Worm (Caenorhabditis elegans) whole organism, L4 larva: ENCODE data around the gene Y67H2A.7.
A peak's percentile ranks its signal among the peaks of the same experiment; 100 is the strongest.

ENCODE experiments used
- F37D6.2 ChIP-seq: sonication (generic microtip); optimal IDR thresholded peaks from 2 replicates; lab custom pipeline; 2016; ENCODE audit warnings: mild to moderate bottlenecking, missing genetic modification characterization, missing compliant biosample characterization
- F44E2.7 ChIP-seq: fragments of 200-800 bp; sonication (Bioruptor generic); IDR thresholded peaks from 2 replicates; pipeline ENCODE4 v2.1.2; 2022; ENCODE audit warnings: missing genetic modification characterization, missing compliant biosample characterization
- F49E8.2 ChIP-seq: sonication (generic microtip); optimal IDR thresholded peaks from 2 replicates; lab custom pipeline; 2016; ENCODE audit warnings: missing compliant biosample characterization, mild to moderate bottlenecking, missing genetic modification characterization, borderline replicate concordance
- Y5F2A.4 ChIP-seq: fragments of 200-800 bp; sonication (Bioruptor generic); optimal IDR thresholded peaks from 2 replicates; lab custom pipeline; 2018; ENCODE audit warnings: mild to moderate bottlenecking, missing genetic modification characterization, missing compliant biosample characterization
- Y75B8A.6 ChIP-seq: fragments of 200-800 bp; sonication (Bioruptor generic); IDR thresholded peaks from 2 replicates; pipeline ENCODE4 v1.3.6; 2022; ENCODE audit warnings: missing genetic modification reagents, missing genetic modification characterization, missing compliant biosample characterization
- ZK337.2 ChIP-seq: fragments of 200-800 bp; sonication (Bioruptor generic); IDR thresholded peaks from 2 replicates; pipeline ENCODE4 v1.3.6; 2022; ENCODE audit warnings: missing genetic modification reagents, missing genetic modification characterization, missing compliant biosample characterization
- aha-1 ChIP-seq: fragments of 150-350 bp; peaks from one replicate; lab custom pipeline; 2014; ENCODE audit warnings: missing biosample characterization, missing genetic modification characterization
- aly-2 ChIP-seq: sonication (generic microtip); optimal IDR thresholded peaks from 2 replicates; lab custom pipeline; 2018; ENCODE audit warnings: missing biosample characterization, missing genetic modification characterization
- ama-1 ChIP-seq: fragments of 150-350 bp; optimal IDR thresholded peaks from 2 replicates; lab custom pipeline; 2014; ENCODE audit warnings: inconsistent platforms, mixed read lengths
- arid-1 ChIP-seq: fragments of 200-800 bp; sonication (Bioruptor generic); conservative IDR thresholded peaks from 2 replicates; pipeline ENCODE4 v1.3.6; 2022; ENCODE audit warnings: missing genetic modification reagents, missing genetic modification characterization, missing compliant biosample characterization
- ceh-44 ChIP-seq: fragments of 200-800 bp; sonication (Bioruptor generic); IDR thresholded peaks from 2 replicates; pipeline ENCODE4 v1.3.6; 2022; ENCODE audit warnings: missing genetic modification reagents, missing genetic modification characterization, missing compliant biosample characterization
- daf-12 ChIP-seq: fragments of 150-350 bp; optimal IDR thresholded peaks from 2 replicates; lab custom pipeline; 2014; ENCODE audit warnings: missing biosample characterization, missing genetic modification reagents, missing genetic modification characterization
- daf-19 ChIP-seq: fragments of 200-800 bp; sonication (Bioruptor generic); conservative IDR thresholded peaks from 2 replicates; pipeline ENCODE4 v1.3.6; 2022; ENCODE audit warnings: missing genetic modification characterization, missing compliant biosample characterization
- dmd-6 ChIP-seq: fragments of 200-800 bp; sonication (Bioruptor generic); IDR thresholded peaks from 2 replicates; pipeline ENCODE4 v1.3.6; 2022; ENCODE audit warnings: missing genetic modification reagents, missing genetic modification characterization, missing compliant biosample characterization
- dmd-8 ChIP-seq: fragments of 200-800 bp; sonication (Bioruptor generic); IDR thresholded peaks from 2 replicates; pipeline ENCODE4 v1.3.6; 2022; ENCODE audit warnings: missing genetic modification characterization, missing compliant biosample characterization
- duxl-1 ChIP-seq: sonication (generic microtip); optimal IDR thresholded peaks from 2 replicates; lab custom pipeline; 2016; ENCODE audit warnings: mild to moderate bottlenecking, missing genetic modification characterization, moderate library complexity, missing compliant biosample characterization; ENCODE audit not compliant: poor library complexity
- fos-1 ChIP-seq: fragments of 150-350 bp; optimal IDR thresholded peaks from 2 replicates; lab custom pipeline; 2014; ENCODE audit warnings: missing biosample characterization, missing genetic modification characterization
- gei-8 ChIP-seq: fragments of 200-800 bp; sonication (Bioruptor generic); optimal IDR thresholded peaks from 2 replicates; lab custom pipeline; 2018; ENCODE audit warnings: mild to moderate bottlenecking, missing genetic modification characterization, missing compliant biosample characterization
- hlh-11 ChIP-seq: fragments of 200-800 bp; sonication (Bioruptor generic); optimal IDR thresholded peaks from 2 replicates; lab custom pipeline; 2018; ENCODE audit warnings: mild to moderate bottlenecking, missing genetic modification characterization, missing compliant biosample characterization
- hlh-30 ChIP-seq: sonication (generic microtip); optimal IDR thresholded peaks from 2 replicates; lab custom pipeline; 2017; ENCODE audit warnings: antibody characterized with exemption, mild to moderate bottlenecking, missing genetic modification characterization, missing compliant biosample characterization; ENCODE audit not compliant: insufficient read depth
- jun-1 ChIP-seq: fragments of 150-350 bp; optimal IDR thresholded peaks from 2 replicates; lab custom pipeline; 2014; ENCODE audit warnings: missing biosample characterization, missing genetic modification reagents, missing genetic modification characterization
- lim-7 ChIP-seq: fragments of 200-800 bp; sonication (Bioruptor generic); IDR thresholded peaks from 2 replicates; pipeline ENCODE4 v1.3.6; 2022; ENCODE audit warnings: missing genetic modification characterization, missing compliant biosample characterization
- lin-15B ChIP-seq: fragments of 150-350 bp; sonication (generic microtip); optimal IDR thresholded peaks from 3 replicates; lab custom pipeline; 2014; ENCODE audit warnings: missing biosample characterization, missing genetic modification characterization
- lin-29 ChIP-seq: fragments of 200-800 bp; sonication (Bioruptor generic); IDR thresholded peaks from 2 replicates; pipeline ENCODE4 v1.3.6; 2022; ENCODE audit warnings: missing genetic modification reagents, missing genetic modification characterization, missing compliant biosample characterization
- madf-5 ChIP-seq, 2 experiments: fragments of 200-800 bp; sonication (Bioruptor generic); IDR thresholded peaks; 2 replicates each; pipeline ENCODE4 v1.3.6; 2022; ENCODE audit warnings: missing compliant biosample characterization in 2 of 2, missing genetic modification characterization in 2 of 2
- mdl-1 ChIP-seq, 2 experiments: fragments of 150-350 bp in 1 of 2; sonication (generic microtip) in 1 of 2; optimal IDR thresholded peaks; 2 replicates each; lab custom pipeline; 2014 to 2017; ENCODE audit warnings: missing biosample characterization in 2 of 2, missing genetic modification characterization in 2 of 2
- mep-1 ChIP-seq: fragments of 150-350 bp; sonication (generic microtip); optimal IDR thresholded peaks from 3 replicates; lab custom pipeline; 2014; ENCODE audit warnings: missing biosample characterization, missing genetic modification characterization
- mxl-3 ChIP-seq: fragments of 200-800 bp; sonication (Bioruptor generic); optimal IDR thresholded peaks from 2 replicates; lab custom pipeline; 2018; ENCODE audit warnings: mild to moderate bottlenecking, missing genetic modification characterization, missing compliant biosample characterization
- nhr-102 ChIP-seq: sonication (generic microtip); optimal IDR thresholded peaks from 2 replicates; lab custom pipeline; 2016; ENCODE audit warnings: mild to moderate bottlenecking, missing genetic modification characterization, moderate library complexity, missing compliant biosample characterization
- nhr-11 ChIP-seq: fragments of 150-350 bp; optimal IDR thresholded peaks from 2 replicates; lab custom pipeline; 2014; ENCODE audit warnings: missing biosample characterization, missing genetic modification characterization
- nhr-111 ChIP-seq: fragments of 200-800 bp; sonication (Bioruptor generic); optimal IDR thresholded peaks from 2 replicates; lab custom pipeline; 2018; ENCODE audit warnings: mild to moderate bottlenecking, missing genetic modification characterization, missing compliant biosample characterization
- nhr-25 ChIP-seq: sonication (generic microtip); optimal IDR thresholded peaks from 2 replicates; lab custom pipeline; 2017; ENCODE audit warnings: missing genetic modification characterization, mild to moderate bottlenecking, missing compliant biosample characterization, antibody characterized with exemption, moderate library complexity, borderline replicate concordance; ENCODE audit not compliant: insufficient read depth
- nhr-41 ChIP-seq: fragments of 200-800 bp; sonication (Bioruptor generic); IDR thresholded peaks from 2 replicates; pipeline ENCODE4 v1.3.6; 2022; ENCODE audit warnings: missing genetic modification reagents, missing genetic modification characterization, missing compliant biosample characterization
- nhr-42 ChIP-seq: fragments of 200-800 bp; sonication (Bioruptor generic); IDR thresholded peaks from 2 replicates; pipeline ENCODE4 v1.3.6; 2022; ENCODE audit warnings: missing genetic modification characterization, missing compliant biosample characterization
- nhr-48 ChIP-seq: sonication (generic microtip); optimal IDR thresholded peaks from 2 replicates; lab custom pipeline; 2016; ENCODE audit warnings: mild to moderate bottlenecking, missing genetic modification characterization, missing compliant biosample characterization
- nhr-6 ChIP-seq: fragments of 150-350 bp; optimal IDR thresholded peaks from 2 replicates; lab custom pipeline; 2014; ENCODE audit warnings: missing biosample characterization, missing genetic modification characterization
- nhr-76 ChIP-seq: fragments of 150-350 bp; optimal IDR thresholded peaks from 2 replicates; lab custom pipeline; 2014; ENCODE audit warnings: missing biosample characterization, missing genetic modification characterization
- php-3 ChIP-seq: fragments of 200-800 bp; sonication (Bioruptor generic); IDR thresholded peaks from 2 replicates; pipeline ENCODE4 v1.3.6; 2022; ENCODE audit warnings: missing genetic modification reagents, missing genetic modification characterization, missing compliant biosample characterization
- pqm-1 ChIP-seq: sonication (generic microtip); optimal IDR thresholded peaks from 2 replicates; lab custom pipeline; 2017; ENCODE audit warnings: missing biosample characterization, missing genetic modification characterization
- rbr-2 ChIP-seq: sonication (generic microtip); optimal IDR thresholded peaks from 2 replicates; lab custom pipeline; 2016; ENCODE audit warnings: missing genotype, missing genetic modification characterization, missing compliant biosample characterization
- saeg-2 ChIP-seq: fragments of 200-800 bp; sonication (Bioruptor generic); IDR thresholded peaks from 2 replicates; pipeline ENCODE4 v1.3.6; 2022; ENCODE audit warnings: missing genetic modification reagents, missing genetic modification characterization, missing compliant biosample characterization
- set-16 ChIP-seq: fragments of 200-800 bp; sonication (Bioruptor generic); IDR thresholded peaks from 2 replicates; pipeline ENCODE4 v1.3.6; 2022; ENCODE audit warnings: missing genetic modification reagents, missing genetic modification characterization, missing compliant biosample characterization
- snpc-1.2 ChIP-seq: fragments of 200-800 bp; sonication (Bioruptor generic); IDR thresholded peaks from 2 replicates; pipeline ENCODE4 v1.3.6; 2022; ENCODE audit warnings: missing genetic modification reagents, missing genetic modification characterization, missing compliant biosample characterization
- snpc-4 ChIP-seq: fragments of 150-350 bp; optimal IDR thresholded peaks from 2 replicates; lab custom pipeline; 2014; ENCODE audit warnings: missing biosample characterization, missing genetic modification characterization
- spr-3 ChIP-seq: fragments of 200-800 bp; sonication (Bioruptor generic); optimal IDR thresholded peaks from 2 replicates; lab custom pipeline; 2018; ENCODE audit warnings: mild to moderate bottlenecking, missing genetic modification characterization, missing compliant biosample characterization
- tag-97 ChIP-seq: fragments of 200-800 bp; sonication (Bioruptor generic); IDR thresholded peaks from 2 replicates; pipeline ENCODE4 v1.3.6; 2022; ENCODE audit warnings: missing genetic modification characterization, missing compliant biosample characterization
- unc-62 ChIP-seq, 3 experiments: fragments of 150-350 bp in 1 of 3; sonication (generic microtip); optimal IDR thresholded peaks in 2 of 3; peaks in 1 of 3; 1 replicate in 1 of 3; 2 replicates in 2 of 3; lab custom pipeline; 2014 to 2017; ENCODE audit warnings: missing biosample characterization in 3 of 3, missing genetic modification characterization in 3 of 3, missing genetic modification reagents in 3 of 3, missing genotype in 1 of 3
- vab-7 ChIP-seq: fragments of 200-800 bp; sonication (Bioruptor generic); IDR thresholded peaks from 2 replicates; pipeline ENCODE4 v1.3.6; 2022; ENCODE audit warnings: missing genetic modification reagents, missing genetic modification characterization, missing compliant biosample characterization
- zfp-3 ChIP-seq: fragments of 200-800 bp; sonication (Bioruptor generic); conservative IDR thresholded peaks from 2 replicates; pipeline ENCODE4 v1.3.6; 2022; ENCODE audit warnings: missing genetic modification reagents, missing genetic modification characterization, missing compliant biosample characterization

Y67H2A.7 gene

ce11 chrIV:13253841-13254240 lies 49.7 kb upstream of the Y67H2A.7 start, which contains the start of gene ttr-45 (continued):
- TF ChIP-seq mxl-3 (GFP tag; lab: Kevin White, UChicago) (no peak), nhr-11 (peak; percentile 77), lim-7 (no peak), mep-1 (tag; lab: Kevin White, UChicago) (peak; percentile 1), snpc-4 (tag; lab: Kevin White, UChicago) (no peak), dmd-6 (peak; percentile 99), aha-1 (tag; lab: Kevin White, UChicago) (no peak), rbr-2 (no peak), tag-97 (GFP tag; lab: Robert Waterston, UW) (no peak), nhr-48 (peak; percentile 73), pqm-1 (tag; lab: Kevin White, UChicago) (peak; percentile 96), gei-8 (GFP tag; lab: Kevin White, UChicago) (no peak), unc-62 (GFP tag; optimal IDR thresholded peaks at IDR 0.05 in 1 of 2; lab: Kevin White, UChicago) (peak; percentile 83 to 91), unc-62 (tag; optimal IDR thresholded peaks at IDR 0.05; lab: Kevin White, UChicago) (no peak), nhr-25 (tag; lab: Kevin White, UChicago) (no peak), mdl-1 (tag; optimal IDR thresholded peaks at IDR 0.05; lab: Kevin White, UChicago) (peak in 1 of 2 experiments; percentile 65), hlh-11 (tag; lab: Kevin White, UChicago) (peak; percentile 94), F37D6.2 (tag; lab: Kevin White, UChicago) (no peak), madf-5 (GFP tag; IDR thresholded peaks at IDR 0.05; lab: Robert Waterston, UW) (no peak), nhr-102 (tag; lab: Kevin White, UChicago) (peak; percentile 70), F44E2.7 (no peak), arid-1 (GFP tag; lab: Robert Waterston, UW) (no peak), hlh-30 (tag; lab: Kevin White, UChicago) (peak; percentile 69), jun-1 (peak; percentile 34), daf-19 (GFP tag; lab: Robert Waterston, UW) (no peak), ZK337.2 (GFP tag; lab: Robert Waterston, UW) (no peak), nhr-6 (tag; lab: Kevin White, UChicago) (no peak), lin-29 (GFP tag; lab: Robert Waterston, UW) (no peak), nhr-76 (tag; lab: Kevin White, UChicago) (no peak), Y5F2A.4 (no peak), snpc-1.2 (GFP tag; lab: Robert Waterston, UW) (no peak), vab-7 (GFP tag; lab: Robert Waterston, UW) (no peak), nhr-41 (GFP tag; lab: Robert Waterston, UW) (no peak), daf-12 (no peak)

- TF ChIP-seq nhr-42, result no peak
- no peak for TF ChIP-seq ceh-44 (GFP tag; lab: Robert Waterston, UW)
- no peak for TF ChIP-seq lin-15B (tag; lab: Kevin White, UChicago)
- TF ChIP-seq tag-97 (GFP tag; lab: Robert Waterston, UW), result no peak
- TF ChIP-seq zfp-3 (GFP tag; lab: Robert Waterston, UW), result no peak
- no peak for TF ChIP-seq F49E8.2 (tag; lab: Kevin White, UChicago)
- TF ChIP-seq duxl-1 (tag; lab: Kevin White, UChicago), result no peak
- TF ChIP-seq Y75B8A.6, result no peak
- TF ChIP-seq php-3 (GFP tag; lab: Robert Waterston, UW), result no peak
- TF ChIP-seq rbr-2, result no peak
- TF ChIP-seq nhr-25 (tag; lab: Kevin White, UChicago), result no peak
- TF ChIP-seq saeg-2 (GFP tag; lab: Robert Waterston, UW), result no peak
- TF ChIP-seq spr-3 (GFP tag; lab: Kevin White, UChicago), result no peak
- TF ChIP-seq aly-2 (tag; lab: Kevin White, UChicago), result no peak
- TF ChIP-seq nhr-6 (tag; lab: Kevin White, UChicago), result no peak
- no peak for TF ChIP-seq ama-1 (lab: Kevin White, UChicago)
- TF ChIP-seq set-16, result no peak
- no peak for TF ChIP-seq nhr-111 (GFP tag; lab: Kevin White, UChicago)
- no peak for TF ChIP-seq fos-1 (tag; lab: Kevin White, UChicago)
- TF ChIP-seq dmd-8 (GFP tag; lab: Robert Waterston, UW), result no peak
- TF ChIP-seq, all 104 proteins: peak for 0
Observed at ce11 chrIV:13255886-13256285, 47.7 kb upstream of the Y67H2A.7 start, which contains the start of gene bus-12. Gene bus-12 (plus strand): TSS chrIV:13256186.
